ENCODE assay signal across 2 fruit fly cellular contexts in genomic region chr3L:19042501-19042900, dm6.
TF ChIP-seq lines count a peak whose summit lies in the region.

No protein-coding gene starts in this region.

TF ChIP-seq in whole organism, embryonic, 481 proteins besides CTCF, POLR2A, EP300 and RAD21 (continued from another document and continues in another):
- TF ChIP-seq CG7839 (tag; optimal IDR thresholded peaks at IDR 0.05; lab: Kevin White, UChicago) (peak; percentile 92), lbe (GFP tag; optimal IDR thresholded peaks at IDR 0.05; lab: Kevin White, UChicago) (peak; percentile 71), pum (GFP tag; optimal IDR thresholded peaks at IDR 0.05; lab: Kevin White, UChicago) (peak; percentile 48), CG6791 (GFP tag; IDR thresholded peaks at IDR 0.05; lab: Robert Waterston, UW; ENCODE audit: partially characterized antibody) (no peak), trh (GFP tag; optimal IDR thresholded peaks at IDR 0.05; lab: Kevin White, UChicago) (peak; percentile 59), Dek (tag; optimal IDR thresholded peaks at IDR 0.05; lab: Kevin White, UChicago) (peak; percentile 51), Mad (GFP tag; optimal IDR thresholded peaks at IDR 0.05; lab: Kevin White, UChicago) (peak; percentile 38), slbo (GFP tag; IDR thresholded peaks at IDR 0.05; lab: Robert Waterston, UW) (peak; percentile 21; the same call in 1 of the 2 replicates), Camta (GFP tag; optimal IDR thresholded peaks at IDR 0.05; lab: Kevin White, UChicago) (peak; percentile 45), Dip3 (GFP tag; optimal IDR thresholded peaks at IDR 0.05; lab: Kevin White, UChicago) (no peak), gfzf (GFP tag; optimal IDR thresholded peaks at IDR 0.05; lab: Kevin White, UChicago) (no peak), CG10147 (GFP tag; optimal IDR thresholded peaks at IDR 0.05; lab: Kevin White, UChicago) (peak; percentile 71), org-1 (GFP tag; optimal IDR thresholded peaks at IDR 0.05; lab: Kevin White, UChicago) (peak; percentile 80), Ravus (GFP tag; IDR thresholded peaks at IDR 0.05; lab: Robert Waterston, UW) (no peak), bowl (GFP tag; IDR thresholded peaks at IDR 0.05; lab: Robert Waterston, UW) (no peak), CG34422 (GFP tag; IDR thresholded peaks at IDR 0.05; lab: Robert Waterston, UW) (peak; percentile 67), CG12104 (GFP tag; optimal IDR thresholded peaks at IDR 0.05; lab: Kevin White, UChicago) (peak; percentile 53), CG31441 (GFP tag; IDR thresholded peaks at IDR 0.05; lab: Robert Waterston, UW) (peak; percentile 96), sr (GFP tag; IDR thresholded peaks at IDR 0.05; lab: Robert Waterston, UW) (no peak), ranshi (GFP tag; IDR thresholded peaks at IDR 0.05; lab: Robert Waterston, UW) (peak; percentile 64; the same call in 1 of the 2 replicates), tio (GFP tag; optimal IDR thresholded peaks at IDR 0.05; lab: Kevin White, UChicago) (peak; percentile 82), CG3847 (GFP tag; IDR thresholded peaks at IDR 0.05; lab: Robert Waterston, UW) (peak; percentile 43; the same call in 1 of the 2 replicates), mld (GFP tag; IDR thresholded peaks at IDR 0.05; lab: Robert Waterston, UW; ENCODE audit: partially characterized antibody) (no peak), CG13123 (GFP tag; optimal IDR thresholded peaks at IDR 0.05; lab: Kevin White, UChicago) (peak; percentile 54), CG9215 (GFP tag; IDR thresholded peaks at IDR 0.05; lab: Robert Waterston, UW) (peak; percentile 33; the same call in 1 of the 2 replicates), luna (GFP tag; optimal IDR thresholded peaks at IDR 0.05; lab: Kevin White, UChicago) (no peak), nom (GFP tag; optimal IDR thresholded peaks at IDR 0.05; lab: Kevin White, UChicago) (peak; percentile 92), CG8388 (GFP tag; optimal IDR thresholded peaks at IDR 0.05; lab: Kevin White, UChicago) (peak; percentile 91), zfh1 (GFP tag; IDR thresholded peaks at IDR 0.05; lab: Robert Waterston, UW) (peak; percentile 79), CG11504 (tag; optimal IDR thresholded peaks at IDR 0.05; lab: Kevin White, UChicago) (peak; percentile 91), CG12155 (GFP tag; optimal IDR thresholded peaks at IDR 0.05; lab: Kevin White, UChicago) (peak; percentile 71), Lhr (GFP tag; optimal IDR thresholded peaks at IDR 0.05; lab: Kevin White, UChicago) (peak; percentile 72), CG10959 (GFP tag; IDR thresholded peaks at IDR 0.05; lab: Robert Waterston, UW) (peak; percentile 75; the same call in 1 of the 2 replicates), fd96Cb (tag; optimal IDR thresholded peaks at IDR 0.05; lab: Kevin White, UChicago) (peak; percentile 92), CG3407 (GFP tag; optimal IDR thresholded peaks at IDR 0.05; lab: Kevin White, UChicago) (peak; percentile 79), cas (GFP tag; IDR thresholded peaks at IDR 0.05; lab: Robert Waterston, UW) (no peak), Dfd (GFP tag; optimal IDR thresholded peaks at IDR 0.05; lab: Kevin White, UChicago) (no peak), ttk (GFP tag; IDR thresholded peaks at IDR 0.05; lab: Robert Waterston, UW) (peak; percentile 61; the same call in 1 of the 2 replicates), btn (GFP tag; optimal IDR thresholded peaks at IDR 0.05; lab: Kevin White, UChicago) (peak; percentile 5), chif (GFP tag; optimal IDR thresholded peaks at IDR 0.05; lab: Kevin White, UChicago) (peak; percentile 13 to 63), Hr78 (GFP tag; optimal IDR thresholded peaks at IDR 0.05; lab: Kevin White, UChicago) (peak in 1 of 2 experiments; percentile 79), ftz-f1 (GFP tag; optimal IDR thresholded peaks at IDR 0.05; lab: Kevin White, UChicago) (no peak), vfl (GFP tag; optimal IDR thresholded peaks at IDR 0.05; lab: Kevin White, UChicago) (peak; percentile 49), CG9437 (GFP tag; optimal IDR thresholded peaks at IDR 0.05; lab: Kevin White, UChicago) (peak; percentile 77), bigmax (GFP tag; optimal IDR thresholded peaks at IDR 0.05; lab: Kevin White, UChicago) (no peak), NC2β (GFP tag; optimal IDR thresholded peaks at IDR 0.05; lab: Kevin White, UChicago) (no peak), Asciz (GFP tag; optimal IDR thresholded peaks at IDR 0.05; lab: Kevin White, UChicago) (peak; percentile 83), CG31365 (tag; optimal IDR thresholded peaks at IDR 0.05; lab: Kevin White, UChicago) (no peak), CG31388 (GFP tag; optimal IDR thresholded peaks at IDR 0.05; lab: Kevin White, UChicago) (peak; percentile 24), inv (GFP tag; IDR thresholded peaks at IDR 0.05; lab: Robert Waterston, UW; ENCODE audit: partially characterized antibody) (no peak), so (GFP tag; IDR thresholded peaks at IDR 0.05; lab: Robert Waterston, UW) (peak; percentile 64; the same call in 1 of the 3 replicates), CG17385 (GFP tag; optimal IDR thresholded peaks at IDR 0.05; lab: Kevin White, UChicago) (peak; percentile 79), CG11695 (GFP tag; IDR thresholded peaks at IDR 0.05; lab: Robert Waterston, UW) (peak; percentile 84), twi (tag; optimal IDR thresholded peaks at IDR 0.05; lab: Kevin White, UChicago) (peak; percentile 81), CG8944 (GFP tag; optimal IDR thresholded peaks at IDR 0.05; lab: Kevin White, UChicago) (no peak), Spps (tag; optimal IDR thresholded peaks at IDR 0.05; lab: Kevin White, UChicago) (peak; percentile 89), CG8359 (GFP tag; optimal IDR thresholded peaks at IDR 0.05; lab: Kevin White, UChicago; ENCODE audit: borderline replicate concordance) (peak; percentile 75), B-H2 (GFP tag; optimal IDR thresholded peaks at IDR 0.05; lab: Kevin White, UChicago) (no peak), Hmr (GFP tag; optimal IDR thresholded peaks at IDR 0.05; lab: Kevin White, UChicago) (peak; percentile 59), Hr39 (optimal IDR thresholded peaks at IDR 0.05; lab: Kevin White, UChicago) (no peak), CG4854 (GFP tag; optimal IDR thresholded peaks at IDR 0.05; lab: Kevin White, UChicago) (no peak), gem (tag; optimal IDR thresholded peaks at IDR 0.05; lab: Kevin White, UChicago) (peak; percentile 95), fu2 (GFP tag; optimal IDR thresholded peaks at IDR 0.05; lab: Kevin White, UChicago) (no peak), tll (GFP tag; optimal IDR thresholded peaks at IDR 0.05; lab: Kevin White, UChicago) (peak in 1 of 2 experiments; percentile 77), hth (optimal IDR thresholded peaks at IDR 0.05; lab: Kevin White, UChicago) (no peak)

TF ChIP-seq in whole organism, prepupa, 60 proteins besides CTCF, POLR2A, EP300 and RAD21 (continued from another document):
- TF ChIP-seq pdm3 (GFP tag; optimal IDR thresholded peaks at IDR 0.05; lab: Kevin White, UChicago) (peak; percentile 89), Eip75B (GFP tag; optimal IDR thresholded peaks at IDR 0.05; lab: Kevin White, UChicago) (peak; percentile 90), CG8319 (GFP tag; optimal IDR thresholded peaks at IDR 0.05; lab: Kevin White, UChicago) (peak; percentile 89), Hr38 (GFP tag; optimal IDR thresholded peaks at IDR 0.05; lab: Kevin White, UChicago) (no peak), CG6854 (GFP tag; optimal IDR thresholded peaks at IDR 0.05; lab: Kevin White, UChicago) (peak; percentile 78), CG8119 (GFP tag; IDR thresholded peaks at IDR 0.05; lab: Robert Waterston, UW) (peak; percentile 96), OdsH (GFP tag; optimal IDR thresholded peaks at IDR 0.05; lab: Kevin White, UChicago) (peak; percentile 93), salr (GFP tag; optimal IDR thresholded peaks at IDR 0.05; lab: Kevin White, UChicago) (peak; percentile 65 to 93), CG10669 (GFP tag; optimal IDR thresholded peaks at IDR 0.05; lab: Kevin White, UChicago) (peak; percentile 94), fd59A (GFP tag; optimal IDR thresholded peaks at IDR 0.05; lab: Kevin White, UChicago) (peak; percentile 91), CG3919 (GFP tag; optimal IDR thresholded peaks at IDR 0.05; lab: Kevin White, UChicago) (peak; percentile 95), vri (GFP tag; optimal IDR thresholded peaks at IDR 0.05; lab: Kevin White, UChicago) (peak; percentile 72), Gug (GFP tag; IDR thresholded peaks at IDR 0.05; lab: Robert Waterston, UW) (peak; percentile 88), CG16779 (tag; optimal IDR thresholded peaks at IDR 0.05; lab: Kevin White, UChicago) (peak; percentile 91), CG34406 (GFP tag; optimal IDR thresholded peaks at IDR 0.05; lab: Kevin White, UChicago) (peak; percentile 96), CG10631 (GFP tag; optimal IDR thresholded peaks at IDR 0.05; lab: Kevin White, UChicago) (peak; percentile 96), net (GFP tag; optimal IDR thresholded peaks at IDR 0.05; lab: Kevin White, UChicago) (peak; percentile 89), Hr39 (GFP tag; optimal IDR thresholded peaks at IDR 0.05; lab: Kevin White, UChicago) (peak; percentile 78), svp (GFP tag; lab: Kevin White, UChicago) (peak; percentile 94), CG7368 (GFP tag; optimal IDR thresholded peaks at IDR 0.05; lab: Kevin White, UChicago) (peak; percentile 88), CG4318 (GFP tag; optimal IDR thresholded peaks at IDR 0.05; lab: Kevin White, UChicago) (peak; percentile 94), cyc (GFP tag; optimal IDR thresholded peaks at IDR 0.05; lab: Kevin White, UChicago) (peak; percentile 86), CG31627 (GFP tag; optimal IDR thresholded peaks at IDR 0.05; lab: Kevin White, UChicago) (peak; percentile 83), Sox14 (GFP tag; optimal IDR thresholded peaks at IDR 0.05; lab: Kevin White, UChicago) (peak; percentile 86), topi (GFP tag; optimal IDR thresholded peaks at IDR 0.05; lab: Kevin White, UChicago) (peak; percentile 90), achi (GFP tag; optimal IDR thresholded peaks at IDR 0.05; lab: Kevin White, UChicago) (peak; percentile 93), CG6163 (GFP tag; IDR thresholded peaks at IDR 0.05; lab: Robert Waterston, UW) (peak; percentile 87), spab (GFP tag; optimal IDR thresholded peaks at IDR 0.05; lab: Kevin White, UChicago) (peak; percentile 95), CG6792 (GFP tag; optimal IDR thresholded peaks at IDR 0.05; lab: Kevin White, UChicago) (peak; percentile 93), esn (GFP tag; optimal IDR thresholded peaks at IDR 0.05; lab: Kevin White, UChicago) (peak; percentile 95), Lpt (GFP tag; optimal IDR thresholded peaks at IDR 0.05; lab: Kevin White, UChicago) (peak; percentile 89), CG11902 (GFP tag; optimal IDR thresholded peaks at IDR 0.05; lab: Kevin White, UChicago) (peak; percentile 87), CG6276 (GFP tag; optimal IDR thresholded peaks at IDR 0.05; lab: Kevin White, UChicago) (peak; percentile 94), CG3032 (tag; optimal IDR thresholded peaks at IDR 0.05; lab: Kevin White, UChicago) (peak; percentile 98), CG6808 (GFP tag; optimal IDR thresholded peaks at IDR 0.05; lab: Kevin White, UChicago) (peak; percentile 95), Smox (GFP tag; optimal IDR thresholded peaks at IDR 0.05; lab: Kevin White, UChicago) (peak; percentile 89), lz (GFP tag; optimal IDR thresholded peaks at IDR 0.05; lab: Kevin White, UChicago) (peak; percentile 92)
